Worm (Caenorhabditis elegans): ENCODE measurements around the gene F36H1.12.

- no peak for TF ChIP-seq him-1 (tag; optimal IDR thresholded peaks at IDR 0.05)
- no peak for TF ChIP-seq W03F9.2 (tag; optimal IDR thresholded peaks at IDR 0.05)
- no peak for TF ChIP-seq dao-5 (tag; optimal IDR thresholded peaks at IDR 0.05)
Observed at ce11 chrIV:11044377-11044776, 9.1 kb downstream of the F36H1.12 start.
